Fruit fly (Drosophila melanogaster): ENCODE results near the gene Set.

The Set gene

dm6 chr3R:15242186-15243045 lies 20.9 kb upstream of the Set start, which contains the start of the genes tefu and Hsc70-4 (continued):
- TF ChIP-seq D (optimal IDR thresholded peaks at IDR 0.05) (no peak), D (GFP tag; optimal IDR thresholded peaks at IDR 0.05) (peak; percentile 34), CG8290 (GFP tag; optimal IDR thresholded peaks at IDR 0.05) (peak; percentile 79), CG8290 (tag; optimal IDR thresholded peaks at IDR 0.05) (peak in 1 of 2 experiments; percentile 72), klu (GFP tag; IDR thresholded peaks at IDR 0.05) (peak; percentile 81), br (optimal IDR thresholded peaks at IDR 0.05) (no peak), Tbp (GFP tag; optimal IDR thresholded peaks at IDR 0.05) (peak; percentile 80), Elba2 (GFP tag; optimal IDR thresholded peaks at IDR 0.05) (peak; percentile 88), peb (GFP tag; IDR thresholded peaks at IDR 0.05) (peak; percentile 49; the same call in 1 of the 2 replicates), Oaz (GFP tag; IDR thresholded peaks at IDR 0.05) (peak; percentile 60; the same call in 1 of the 2 replicates), CG9817 (tag; optimal IDR thresholded peaks at IDR 0.05) (peak; percentile 84), fu2 (GFP tag; optimal IDR thresholded peaks at IDR 0.05) (peak; percentile 48), danr (GFP tag; IDR thresholded peaks at IDR 0.05) (peak; percentile 70; the same call in 1 of the 2 replicates), corto (GFP tag; optimal IDR thresholded peaks at IDR 0.05) (no peak), Antp (GFP tag; optimal IDR thresholded peaks at IDR 0.05) (peak; percentile 69), cg (GFP tag; optimal IDR thresholded peaks at IDR 0.05) (no peak), toy (GFP tag; IDR thresholded peaks at IDR 0.05) (no peak), stwl (tag; optimal IDR thresholded peaks at IDR 0.05) (peak; percentile 70), Sry-β (GFP tag; optimal IDR thresholded peaks at IDR 0.05) (peak; percentile 62), CG16815 (GFP tag; optimal IDR thresholded peaks at IDR 0.05) (peak; percentile 81), CG17328 (GFP tag; IDR thresholded peaks at IDR 0.05) (peak; percentile 58), CG10209 (GFP tag; optimal IDR thresholded peaks at IDR 0.05) (peak; percentile 69), Aef1 (GFP tag; IDR thresholded peaks at IDR 0.05) (peak; percentile 86), CTCF (GFP tag; optimal IDR thresholded peaks at IDR 0.05) (no peak), HLHmδ (GFP tag; optimal IDR thresholded peaks at IDR 0.05) (no peak), D19B (GFP tag; optimal IDR thresholded peaks at IDR 0.05) (peak; percentile 42), CG3995 (GFP tag; optimal IDR thresholded peaks at IDR 0.05) (peak; percentile 6), bsh (GFP tag; optimal IDR thresholded peaks at IDR 0.05) (no peak), schlank (tag; optimal IDR thresholded peaks at IDR 0.05) (peak; percentile 28), chn (GFP tag; optimal IDR thresholded peaks at IDR 0.05) (peak; percentile 82), row (GFP tag; IDR thresholded peaks at IDR 0.05) (peak; percentile 93), dm (GFP tag; optimal IDR thresholded peaks at IDR 0.05) (peak; percentile 61), CG2889 (GFP tag; IDR thresholded peaks at IDR 0.05) (peak; percentile 63; the same call in 1 of the 3 replicates), CG17829 (tag; optimal IDR thresholded peaks at IDR 0.05) (peak; percentile 73), CG1024 (GFP tag; IDR thresholded peaks at IDR 0.05) (peak; percentile 83), odd (GFP tag; optimal IDR thresholded peaks at IDR 0.05) (peak; percentile 31), pita (GFP tag; optimal IDR thresholded peaks at IDR 0.05) (no peak), CG12299 (tag; optimal IDR thresholded peaks at IDR 0.05) (peak; percentile 27), C15 (GFP tag; IDR thresholded peaks at IDR 0.05) (peak; percentile 55; the same call in 1 of the 3 replicates), bigmax (GFP tag; optimal IDR thresholded peaks at IDR 0.05) (no peak), cas (GFP tag; IDR thresholded peaks at IDR 0.05) (no peak; the same call in 1 of the 2 replicates), CG14965 (GFP tag; optimal IDR thresholded peaks at IDR 0.05; ENCODE audit: borderline replicate concordance) (no peak), gfzf (GFP tag; optimal IDR thresholded peaks at IDR 0.05) (peak; percentile 96), CG7556 (GFP tag; optimal IDR thresholded peaks at IDR 0.05) (no peak), Rfx (GFP tag; IDR thresholded peaks at IDR 0.05) (peak; percentile 88), trem (tag; optimal IDR thresholded peaks at IDR 0.05) (peak; percentile 65), CG30431 (GFP tag; optimal IDR thresholded peaks at IDR 0.05) (peak; percentile 80), Chrac-16 (GFP tag; optimal IDR thresholded peaks at IDR 0.05) (peak; percentile 81), run (tag; optimal IDR thresholded peaks at IDR 0.05) (peak; percentile 79), repo (GFP tag; optimal IDR thresholded peaks at IDR 0.05) (no peak), Nf-YC (tag; optimal IDR thresholded peaks at IDR 0.05) (peak; percentile 30)

Measured in whole organism, embryonic.